Fruit fly (Drosophila melanogaster) whole organism, embryonic: ENCODE results near the gene CG13603.

Experiments
- Bdp1 ChIP-seq: fragments of 200-800 bp; sonication (Bioruptor generic); optimal IDR thresholded peaks from 3 replicates; lab custom pipeline; 2016; ENCODE audit warnings: missing biosample characterization, missing genetic modification characterization
- Bteb2 ChIP-seq: fragments of 200-800 bp; sonication (Bioruptor generic); optimal IDR thresholded peaks from 2 replicates; lab custom pipeline; 2016; ENCODE audit warnings: missing biosample characterization, missing genetic modification characterization
- CG10321 ChIP-seq: fragments of 200-800 bp; sonication (Bioruptor generic); IDR thresholded peaks from 2 replicates; pipeline ENCODE4 v1.3.6; 2022; ENCODE audit warnings: missing biosample characterization, missing genetic modification characterization
- CG10462 ChIP-seq: fragments of 200-800 bp; sonication (Bioruptor generic); optimal IDR thresholded peaks from 2 replicates; lab custom pipeline; 2016; ENCODE audit warnings: missing biosample characterization, missing genetic modification characterization
- CG10543 ChIP-seq: fragments of 200-800 bp; sonication (Bioruptor generic); optimal IDR thresholded peaks from 3 replicates; lab custom pipeline; 2017; ENCODE audit warnings: missing biosample characterization, mild to moderate bottlenecking, missing genetic modification characterization, moderate library complexity
- CG10979 ChIP-seq: fragments of 200-800 bp; sonication (Bioruptor generic); optimal IDR thresholded peaks from 2 replicates; lab custom pipeline; 2018; ENCODE audit warnings: missing biosample characterization, mild to moderate bottlenecking, missing genetic modification characterization, moderate library complexity
- CG11085 ChIP-seq: fragments of 200-800 bp; sonication (Bioruptor generic); IDR thresholded peaks from 2 replicates; pipeline ENCODE4 v1.3.6; 2022; ENCODE audit warnings: missing biosample characterization, missing genetic modification characterization
- CG12769 ChIP-seq: fragments of 200-800 bp; sonication (Bioruptor generic); optimal IDR thresholded peaks from 2 replicates; lab custom pipeline; 2019; ENCODE audit warnings: missing biosample characterization, mild to moderate bottlenecking, missing genetic modification characterization, moderate library complexity
- CG15011 ChIP-seq: fragments of 200-800 bp; sonication (Bioruptor generic); optimal IDR thresholded peaks from 3 replicates; lab custom pipeline; 2018; ENCODE audit warnings: missing biosample characterization, mild to moderate bottlenecking, missing genetic modification characterization
- CG15073 ChIP-seq: fragments of 200-800 bp; sonication (Bioruptor generic); optimal IDR thresholded peaks from 2 replicates; lab custom pipeline; 2016; ENCODE audit warnings: missing biosample characterization, missing genetic modification characterization
- CG15696 ChIP-seq: fragments of 200-800 bp; sonication (Bioruptor generic); optimal IDR thresholded peaks from 2 replicates; lab custom pipeline; 2019; ENCODE audit warnings: missing biosample characterization, mild to moderate bottlenecking, missing genetic modification characterization, moderate library complexity
- CG1647 ChIP-seq: fragments of 200-800 bp; sonication (Bioruptor generic); optimal IDR thresholded peaks from 3 replicates; lab custom pipeline; 2016; ENCODE audit warnings: missing biosample characterization, missing genetic modification characterization
- CG17612 ChIP-seq: fragments of 200-800 bp; sonication (Bioruptor generic); IDR thresholded peaks from 2 replicates; pipeline ENCODE4 v1.3.6; 2022; ENCODE audit warnings: missing biosample characterization, missing genetic modification characterization
- CG18011 ChIP-seq: fragments of 200-800 bp; sonication (Bioruptor generic); optimal IDR thresholded peaks from 2 replicates; lab custom pipeline; 2017; ENCODE audit warnings: missing biosample characterization, missing genetic modification characterization, mild to moderate bottlenecking, moderate library complexity, missing genotype
- CG31224 ChIP-seq: fragments of 200-800 bp; sonication (Bioruptor generic); IDR thresholded peaks from 2 replicates; pipeline ENCODE4 v1.3.6; 2022; ENCODE audit warnings: missing biosample characterization, missing genetic modification characterization
- CG32767 ChIP-seq: fragments of 200-800 bp; sonication (Bioruptor generic); IDR thresholded peaks from 2 replicates; pipeline ENCODE4 v1.3.6; 2022; ENCODE audit warnings: missing biosample characterization, missing genetic modification characterization
- CG3847 ChIP-seq: fragments of 200-800 bp; sonication (Bioruptor generic); IDR thresholded peaks from 2 replicates; pipeline ENCODE4 v1.3.6; 2022; ENCODE audit warnings: missing biosample characterization, missing genetic modification characterization
- CG4424 ChIP-seq: fragments of 200-800 bp; sonication (Bioruptor generic); optimal IDR thresholded peaks from 3 replicates; lab custom pipeline; 2016; ENCODE audit warnings: missing biosample characterization, missing genetic modification characterization
- CG5245 ChIP-seq: fragments of 200-800 bp; sonication (Bioruptor generic); optimal IDR thresholded peaks from 3 replicates; lab custom pipeline; 2016; ENCODE audit warnings: missing biosample characterization, missing genetic modification characterization
- CG6254 ChIP-seq: fragments of 200-800 bp; sonication (Bioruptor generic); optimal IDR thresholded peaks from 3 replicates; lab custom pipeline; 2017; ENCODE audit warnings: mild to moderate bottlenecking, missing biosample characterization, missing genetic modification reagents, missing genetic modification characterization
- CG6689 ChIP-seq: fragments of 200-800 bp; sonication (Bioruptor generic); IDR thresholded peaks from 2 replicates; pipeline ENCODE4 v1.3.6; 2022; ENCODE audit warnings: missing biosample characterization, missing genetic modification characterization
- CG8478 ChIP-seq: fragments of >200 bp; optimal IDR thresholded peaks from 2 replicates; lab custom pipeline; 2018
- D19A ChIP-seq: fragments of 200-800 bp; optimal IDR thresholded peaks from 3 replicates; lab custom pipeline; 2019; ENCODE audit warnings: missing biosample characterization, mild to moderate bottlenecking, missing genetic modification characterization, moderate library complexity
- Drgx ChIP-seq: fragments of 200-800 bp; sonication (Bioruptor generic); IDR thresholded peaks from 2 replicates; pipeline ENCODE4 v1.3.6; 2022; ENCODE audit warnings: missing biosample characterization, missing genetic modification characterization
- Fer1 ChIP-seq: fragments of 200-800 bp; sonication (Bioruptor generic); optimal IDR thresholded peaks from 2 replicates; lab custom pipeline; 2017; ENCODE audit warnings: missing biosample characterization, mild to moderate bottlenecking, missing genetic modification characterization
- HmgD ChIP-seq: fragments of 200-800 bp; sonication (Bioruptor generic); optimal IDR thresholded peaks from 3 replicates; lab custom pipeline; 2016; ENCODE audit warnings: missing biosample characterization, missing genetic modification characterization
- Mes4 ChIP-seq: fragments of 200-800 bp; sonication (Bioruptor generic); optimal IDR thresholded peaks from 2 replicates; lab custom pipeline; 2016; ENCODE audit warnings: missing biosample characterization, missing genetic modification characterization
- Mrtf ChIP-seq: fragments of 200-800 bp; sonication (Bioruptor generic); IDR thresholded peaks from 3 replicates; pipeline ENCODE4 v1.3.6; 2022; ENCODE audit warnings: missing biosample characterization, missing genetic modification characterization
- NC2β ChIP-seq: fragments of 200-800 bp; sonication (Bioruptor generic); optimal IDR thresholded peaks from 2 replicates; lab custom pipeline; 2016; ENCODE audit warnings: missing biosample characterization, missing genetic modification characterization
- NFAT ChIP-seq: fragments of 200-800 bp; sonication (Bioruptor generic); IDR thresholded peaks from 2 replicates; pipeline ENCODE4 v1.3.6; 2022; ENCODE audit warnings: missing biosample characterization, missing genetic modification characterization
- Nf-YA ChIP-seq: fragments of 200-800 bp; sonication (Bioruptor generic); IDR thresholded peaks from 2 replicates; pipeline ENCODE4 v1.3.6; 2022; ENCODE audit warnings: missing biosample characterization, missing genetic modification characterization
- Sry-β ChIP-seq: fragments of 200-800 bp; sonication (Bioruptor generic); optimal IDR thresholded peaks from 2 replicates; lab custom pipeline; 2018; ENCODE audit warnings: missing biosample characterization, mild to moderate bottlenecking, missing genetic modification characterization, moderate library complexity
- Vsx1 ChIP-seq: fragments of 200-800 bp; sonication (Bioruptor generic); optimal IDR thresholded peaks from 2 replicates; lab custom pipeline; 2017; ENCODE audit warnings: missing biosample characterization, mild to moderate bottlenecking, missing genetic modification characterization, missing genetic modification reagents
- Xrp1 ChIP-seq: fragments of 200-800 bp; sonication (Bioruptor generic); IDR thresholded peaks from 2 replicates; pipeline ENCODE4 v1.3.6; 2022; ENCODE audit warnings: missing biosample characterization, missing genetic modification characterization
- ci ChIP-seq: fragments of 200-800 bp; sonication (Bioruptor generic); IDR thresholded peaks from 3 replicates; pipeline ENCODE4 v1.3.6; 2022; ENCODE audit warnings: missing biosample characterization, missing genetic modification characterization
- kah ChIP-seq: fragments of 200-800 bp; sonication (Bioruptor generic); optimal IDR thresholded peaks from 2 replicates; lab custom pipeline; 2018; ENCODE audit warnings: missing biosample characterization, mild to moderate bottlenecking, missing genetic modification characterization
- kay ChIP-seq: fragments of 200-800 bp; sonication (Bioruptor generic); optimal IDR thresholded peaks from 2 replicates; lab custom pipeline; 2016; ENCODE audit warnings: missing biosample characterization, missing genetic modification characterization
- mld ChIP-seq: fragments of 200-800 bp; sonication (Bioruptor generic); IDR thresholded peaks from 3 replicates; pipeline ENCODE4 v1.3.6; 2022; ENCODE audit warnings: missing biosample characterization, missing genetic modification characterization; ENCODE audit not compliant: partially characterized antibody
- odd ChIP-seq: fragments of 200-800 bp; sonication (Bioruptor generic); optimal IDR thresholded peaks from 2 replicates; lab custom pipeline; 2017; ENCODE audit warnings: missing biosample characterization, mild to moderate bottlenecking, missing genetic modification characterization
- repo ChIP-seq: fragments of 200-800 bp; sonication (Bioruptor generic); optimal IDR thresholded peaks from 2 replicates; lab custom pipeline; 2016; ENCODE audit warnings: missing biosample characterization, missing genetic modification characterization
- row ChIP-seq: fragments of 200-800 bp; sonication (Bioruptor generic); IDR thresholded peaks from 3 replicates; pipeline ENCODE4 v1.3.6; 2022; ENCODE audit warnings: missing biosample characterization, missing genetic modification characterization
- so ChIP-seq: fragments of 200-800 bp; sonication (Bioruptor generic); IDR thresholded peaks from 3 replicates; pipeline ENCODE4 v1.3.6; 2022; ENCODE audit warnings: missing biosample characterization, missing genetic modification characterization
- sr ChIP-seq: fragments of 200-800 bp; sonication (Bioruptor generic); IDR thresholded peaks from 3 replicates; pipeline ENCODE4 v1.3.6; 2022; ENCODE audit warnings: missing biosample characterization, missing genetic modification characterization
- trem ChIP-seq: fragments of 200-800 bp; optimal IDR thresholded peaks from 3 replicates; lab custom pipeline; 2019; ENCODE audit warnings: missing biosample characterization, mild to moderate bottlenecking, missing genetic modification characterization, moderate library complexity
- usp ChIP-seq: fragments of >200 bp; optimal IDR thresholded peaks from 2 replicates; lab custom pipeline; 2017; ENCODE audit warnings: missing biosample characterization, missing genetic modification characterization

Gene CG13603

DNA sequence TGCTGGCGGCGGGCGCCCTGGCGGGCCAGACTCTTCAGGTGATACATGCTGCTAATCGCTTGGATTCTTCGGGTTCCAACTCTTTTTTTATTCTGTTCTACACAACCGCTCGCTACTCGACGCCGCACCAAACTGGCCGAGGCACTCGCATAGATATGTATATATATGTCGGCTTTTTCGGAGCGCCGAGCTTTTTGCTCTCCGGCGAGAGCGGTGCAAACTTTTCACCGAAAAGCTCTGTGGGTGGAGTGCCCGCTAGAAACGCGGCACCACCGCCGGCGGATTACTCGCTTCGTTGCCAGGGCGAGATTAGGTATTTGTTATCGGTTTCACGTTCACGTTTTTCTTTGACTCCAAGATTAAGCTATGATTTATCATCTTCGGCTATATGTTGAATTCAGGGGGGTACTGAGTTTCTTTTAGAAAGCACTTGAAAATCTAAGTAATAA, 43.4 kb downstream of the CG13603 start, which contains the start of gene Gdh (continued):
- TF ChIP-seq CG5245: no peak
- no peak for TF ChIP-seq Xrp1 (GFP tag; lab: Robert Waterston, UW)
- TF ChIP-seq CG12769 (tag; lab: Kevin White, UChicago): peak; percentile 35
- peak; percentile 26; the same call in 1 of the 2 replicates for TF ChIP-seq CG11085
- TF ChIP-seq CG1647: no peak
- TF ChIP-seq CG10543 (GFP tag; lab: Kevin White, UChicago): peak; percentile 77
- TF ChIP-seq ci (GFP tag; lab: Robert Waterston, UW): peak; percentile 76
- TF ChIP-seq Mrtf (GFP tag; lab: Robert Waterston, UW): no peak
- peak; percentile 45; the same call in 1 of the 2 replicates for TF ChIP-seq CG32767 (GFP tag; lab: Robert Waterston, UW)
- TF ChIP-seq sr: 0 out of 3 replicates have a peak, but pooled peaks have one; percentile 19
- no peak for TF ChIP-seq odd (GFP tag; lab: Kevin White, UChicago)
- no peak for TF ChIP-seq CG3847 (GFP tag; lab: Robert Waterston, UW)
- peak; percentile 51 for TF ChIP-seq Drgx (GFP tag; lab: Robert Waterston, UW)
- TF ChIP-seq CG10321: no peak
- no peak for TF ChIP-seq Bdp1 (GFP tag; lab: Kevin White, UChicago)
- TF ChIP-seq Sry-β (GFP tag; lab: Kevin White, UChicago): no peak
- no peak for TF ChIP-seq CG31224 (GFP tag; lab: Robert Waterston, UW)
- no peak for TF ChIP-seq NC2β (GFP tag; lab: Kevin White, UChicago)
- TF ChIP-seq so (GFP tag; lab: Robert Waterston, UW): peak; percentile 46; the same call in 2 of the 3 replicates
- TF ChIP-seq HmgD (GFP tag; lab: Kevin White, UChicago): no peak
- TF ChIP-seq mld (GFP tag; lab: Robert Waterston, UW): no peak
- TF ChIP-seq CG15696 (tag; lab: Kevin White, UChicago): no peak
- no peak for TF ChIP-seq CG6254 (GFP tag; lab: Kevin White, UChicago)
- TF ChIP-seq CG15073 (GFP tag; lab: Kevin White, UChicago): no peak
- TF ChIP-seq Fer1: peak; percentile 69
- TF ChIP-seq Nf-YA (GFP tag; lab: Robert Waterston, UW): no peak; the same call in 1 of the 2 replicates
- peak; percentile 26 for TF ChIP-seq kah (GFP tag; lab: Kevin White, UChicago)
- no peak for TF ChIP-seq kay (GFP tag; lab: Kevin White, UChicago)
- TF ChIP-seq CG18011 (GFP tag; lab: Kevin White, UChicago): no peak
- TF ChIP-seq trem: no peak
- TF ChIP-seq NFAT (GFP tag; lab: Robert Waterston, UW): peak; percentile 59
- TF ChIP-seq CG8478: no peak
- TF ChIP-seq CG15011: no peak
- no peak for TF ChIP-seq D19A (tag; lab: Kevin White, UChicago)
- TF ChIP-seq row (GFP tag; lab: Robert Waterston, UW): peak; percentile 36; the same call in 1 of the 3 replicates
- TF ChIP-seq Mes4: no peak
- no peak for TF ChIP-seq Vsx1 (GFP tag; lab: Kevin White, UChicago)
- no peak for TF ChIP-seq usp (GFP tag; lab: Kevin White, UChicago)
- no peak for TF ChIP-seq repo (GFP tag; lab: Kevin White, UChicago)
- TF ChIP-seq Bteb2 (GFP tag; lab: Kevin White, UChicago): no peak
- TF ChIP-seq CG4424 (GFP tag; lab: Kevin White, UChicago): no peak
- no peak for TF ChIP-seq CG17612 (GFP tag; lab: Robert Waterston, UW)
- no peak for TF ChIP-seq CG10979 (tag; lab: Kevin White, UChicago)
- TF ChIP-seq CG6689 (GFP tag; lab: Robert Waterston, UW): no peak
- no peak for TF ChIP-seq CG10462 (GFP tag; lab: Kevin White, UChicago)
